Fruit fly (Drosophila melanogaster): ENCODE data around the gene OtopLa.
A peak's percentile ranks its signal among the peaks of the same experiment; 100 is the strongest.

OtopLa gene

DNA sequence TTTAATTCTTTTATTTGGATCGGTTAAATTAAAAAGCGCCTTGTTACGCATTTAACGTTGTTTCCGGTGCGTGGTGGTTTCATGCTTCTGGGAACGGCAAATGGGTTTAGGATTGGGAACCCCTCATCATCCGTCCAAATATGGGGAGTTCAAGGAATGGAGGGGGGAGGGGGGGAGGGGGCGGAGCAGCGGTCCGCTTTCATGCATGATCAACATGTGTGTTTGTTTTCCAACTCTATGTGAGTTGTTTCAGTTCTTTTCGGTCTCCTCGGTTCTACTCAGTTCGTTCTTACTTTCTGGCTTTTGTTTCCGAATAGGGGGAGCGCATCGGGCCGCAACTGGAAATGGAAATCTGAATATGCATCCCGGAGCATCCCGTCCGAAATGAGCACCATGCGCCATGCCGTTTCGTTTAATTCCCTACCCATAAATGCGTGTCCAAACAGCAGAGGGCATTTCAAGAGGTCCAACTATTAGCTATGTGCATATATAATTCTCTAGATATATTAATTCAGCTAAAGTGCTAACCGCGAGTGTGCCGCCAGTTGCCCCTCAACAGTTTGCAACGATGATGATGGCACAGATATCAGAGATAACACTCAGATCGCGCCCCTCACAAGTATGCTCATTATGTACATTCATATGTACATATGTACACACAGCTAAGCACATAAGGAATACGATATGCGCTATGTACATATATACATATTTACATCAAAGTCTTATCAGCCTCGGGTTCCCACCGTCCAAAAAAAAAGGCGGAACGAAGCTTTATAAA lies 29.3 kb upstream of the OtopLa start (continued):
- TF ChIP-seq NK7.1 (GFP tag; optimal IDR thresholded peaks at IDR 0.05) (peak; percentile 92), CG10209 (GFP tag; optimal IDR thresholded peaks at IDR 0.05) (peak; percentile 95), HLH54F (GFP tag; optimal IDR thresholded peaks at IDR 0.05) (peak; percentile 60), ttk (GFP tag; IDR thresholded peaks at IDR 0.05) (peak; percentile 46; the same call in 1 of the 2 replicates), Dbx (GFP tag; IDR thresholded peaks at IDR 0.05) (peak; percentile 87), CG14965 (GFP tag; optimal IDR thresholded peaks at IDR 0.05; ENCODE audit: borderline replicate concordance) (peak; percentile 73), Med (GFP tag) (peak; percentile 98), GATAe (GFP tag; conservative IDR thresholded peaks at IDR 0.05) (peak; percentile 66; the same call in 1 of the 2 replicates), Xrp1 (GFP tag; IDR thresholded peaks at IDR 0.05) (peak; percentile 97), CG17829 (tag; optimal IDR thresholded peaks at IDR 0.05) (peak; percentile 74), dati (GFP tag; IDR thresholded peaks at IDR 0.05) (peak; percentile 36; the same call in 1 of the 2 replicates), usp (GFP tag; optimal IDR thresholded peaks at IDR 0.05) (no peak), Doc3 (GFP tag; IDR thresholded peaks at IDR 0.05; ENCODE audit: partially characterized antibody) (no peak), hth (optimal IDR thresholded peaks at IDR 0.05) (no peak), pros (GFP tag; optimal IDR thresholded peaks at IDR 0.05) (peak; percentile 54), CTCF (GFP tag; optimal IDR thresholded peaks at IDR 0.05) (peak; percentile 57), YL-1 (GFP tag; optimal IDR thresholded peaks at IDR 0.05) (peak; percentile 98), CG5953 (GFP tag; IDR thresholded peaks at IDR 0.05) (peak; percentile 91), Lpt (GFP tag; optimal IDR thresholded peaks at IDR 0.05) (no peak), CG15073 (GFP tag; optimal IDR thresholded peaks at IDR 0.05) (peak; percentile 61), twi (tag; optimal IDR thresholded peaks at IDR 0.05) (peak; percentile 86), Mes4 (GFP tag; optimal IDR thresholded peaks at IDR 0.05) (peak; percentile 92), CG16813 (GFP tag; IDR thresholded peaks at IDR 0.05; ENCODE audit: partially characterized antibody) (no peak), CG12769 (tag; optimal IDR thresholded peaks at IDR 0.05) (peak; percentile 94), Myb (GFP tag; optimal IDR thresholded peaks at IDR 0.05) (peak; percentile 60), CG30431 (GFP tag; optimal IDR thresholded peaks at IDR 0.05) (peak; percentile 61), CG6175 (GFP tag; IDR thresholded peaks at IDR 0.05) (peak; percentile 86), CG11093 (GFP tag; IDR thresholded peaks at IDR 0.05) (peak; percentile 85; the same call in 1 of the 3 replicates), emc (GFP tag; optimal IDR thresholded peaks at IDR 0.05) (peak; percentile 66), luna (GFP tag; optimal IDR thresholded peaks at IDR 0.05) (peak; percentile 32), tna (GFP tag; IDR thresholded peaks at IDR 0.05; ENCODE audit: partially characterized antibody) (no peak), gro (GFP tag; optimal IDR thresholded peaks at IDR 0.05) (peak; percentile 90), ara (GFP tag; IDR thresholded peaks at IDR 0.05) (peak; percentile 97), cwo (GFP tag; optimal IDR thresholded peaks at IDR 0.05) (peak; percentile 86), gsb (GFP tag; IDR thresholded peaks at IDR 0.05) (peak; percentile 87), nmo (GFP tag; optimal IDR thresholded peaks at IDR 0.05) (peak; percentile 72), CG42726 (GFP tag; IDR thresholded peaks at IDR 0.05; ENCODE audit: partially characterized antibody) (no peak), BEAF-32 (GFP tag; optimal IDR thresholded peaks at IDR 0.05) (peak; percentile 23), Sry-δ (GFP tag; optimal IDR thresholded peaks at IDR 0.05) (peak; percentile 53), CG7987 (GFP tag; optimal IDR thresholded peaks at IDR 0.05) (peak; percentile 99), lab (GFP tag; optimal IDR thresholded peaks at IDR 0.05) (peak; percentile 98), H15 (GFP tag; IDR thresholded peaks at IDR 0.05) (peak; percentile 59; the same call in 1 of the 3 replicates), Oaz (GFP tag; IDR thresholded peaks at IDR 0.05) (peak; percentile 51), CG12942 (GFP tag; optimal IDR thresholded peaks at IDR 0.05) (peak; percentile 81), Dip3 (GFP tag; optimal IDR thresholded peaks at IDR 0.05) (peak; percentile 39), NFAT (GFP tag; IDR thresholded peaks at IDR 0.05) (peak; percentile 80), Ssrp (tag; optimal IDR thresholded peaks at IDR 0.05) (peak; percentile 14), tin (GFP tag; optimal IDR thresholded peaks at IDR 0.05) (peak; percentile 83), abd-A (tag; optimal IDR thresholded peaks at IDR 0.05) (peak; percentile 80), peb (GFP tag; IDR thresholded peaks at IDR 0.05) (peak; percentile 69)
